Worm (Caenorhabditis elegans): ENCODE results near the gene ndnf-1.

Gene ndnf-1

DNA sequence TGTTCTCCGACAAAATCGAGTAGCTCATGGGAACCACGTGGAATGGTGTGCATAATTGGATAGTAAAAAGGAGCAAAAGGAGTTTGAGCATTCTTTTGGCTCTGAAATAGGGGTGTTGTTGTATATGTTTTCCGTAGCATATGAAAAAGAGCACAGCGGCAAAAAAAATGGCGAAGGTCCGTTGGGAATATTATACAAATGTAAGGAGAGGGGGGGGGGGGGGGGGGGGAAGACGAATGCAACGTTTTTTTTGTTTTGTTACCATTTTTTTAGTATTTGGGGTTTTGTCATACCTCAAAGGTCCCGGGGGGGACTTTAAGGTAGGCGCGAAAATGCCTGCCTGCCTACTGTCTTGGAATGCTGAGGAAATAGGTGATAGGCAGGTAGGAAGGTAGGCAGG lies at the start of gene ndnf-1:
TSS of gene ndnf-1 (minus strand) at position 101 of the 400 bp plus-strand sequence.
- TF ChIP-seq pha-4 (tag; optimal IDR thresholded peaks at IDR 0.05) (no peak), ets-4 (tag; optimal IDR thresholded peaks at IDR 0.05) (no peak), sdc-2 (tag; optimal IDR thresholded peaks at IDR 0.05) (no peak), hlh-6 (tag; optimal IDR thresholded peaks at IDR 0.05) (no peak)

DNA sequence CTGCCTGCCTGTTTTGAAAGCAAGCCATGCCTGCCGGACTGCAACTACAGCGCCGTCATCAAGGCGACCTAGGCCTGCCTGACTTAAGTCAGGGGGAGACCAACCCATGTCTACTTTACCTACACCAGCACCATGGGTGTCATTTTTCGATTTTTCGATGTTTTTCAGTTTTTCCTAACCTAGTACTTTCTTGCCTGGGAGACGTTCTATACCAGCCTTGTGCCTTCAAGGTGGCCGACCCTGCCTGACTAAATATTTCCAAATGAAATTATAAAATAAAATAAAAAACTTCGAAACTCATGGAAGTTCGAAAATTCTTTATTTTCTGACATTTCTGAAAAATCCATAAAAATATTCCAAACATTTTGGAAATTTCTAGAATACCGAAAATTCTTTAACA lies 48.1 kb upstream of the ndnf-1 start:
- TF ChIP-seq K09A11.1 (tag; optimal IDR thresholded peaks at IDR 0.05; ENCODE audit: insufficient read depth) (no peak), unc-42 (tag; optimal IDR thresholded peaks at IDR 0.05) (no peak), ceh-6 (GFP tag; optimal IDR thresholded peaks at IDR 0.05) (no peak)

DNA sequence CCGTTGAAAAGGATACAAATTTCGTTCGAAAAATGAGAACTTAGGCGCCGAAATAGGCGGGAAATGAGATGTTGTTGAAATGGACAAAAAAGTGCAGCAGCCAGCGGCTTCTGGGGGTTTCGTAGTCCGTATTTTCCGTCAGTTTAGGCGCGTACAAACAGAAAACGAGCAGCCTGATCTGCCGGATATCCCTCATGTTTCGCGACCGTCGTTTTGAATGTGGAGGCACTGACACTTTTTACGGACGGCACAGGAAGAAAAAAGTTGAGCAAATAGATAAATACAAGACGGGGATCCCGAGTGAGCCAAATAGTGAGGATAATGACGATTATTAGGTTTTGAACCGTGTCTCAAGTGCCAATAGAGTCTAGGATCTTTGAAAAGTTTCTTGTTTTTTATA lies 47.5 kb upstream of the ndnf-1 start, which contains the start of gene Y67D8C.22:
TSS of gene Y67D8C.22 (minus strand) at position 101 of the 400 bp plus-strand sequence.
- TF ChIP-seq pag-3 (tag; optimal IDR thresholded peaks at IDR 0.05; ENCODE audit: borderline replicate concordance) = no peak

DNA sequence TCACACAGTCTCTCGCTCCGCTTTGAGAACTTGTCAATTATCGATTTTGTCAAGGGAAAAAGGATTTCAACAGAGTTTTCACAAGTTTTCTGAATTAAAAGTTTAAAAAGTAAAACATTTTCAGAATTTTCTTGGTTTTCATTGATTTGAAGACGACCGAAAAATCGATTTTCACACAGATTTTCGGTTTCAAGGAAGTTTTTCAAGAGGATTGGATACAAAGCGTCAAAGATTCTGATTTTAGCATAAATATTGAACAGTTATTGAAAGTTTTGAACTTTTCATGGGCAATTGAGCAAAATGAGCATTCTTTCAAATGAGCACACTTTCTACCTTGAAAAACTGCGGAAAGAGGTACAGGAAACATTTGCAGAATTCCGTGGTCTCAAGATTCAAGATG lies 43.3 kb upstream of the ndnf-1 start, which contains the start of gene Y67D8C.2:
TSS of gene Y67D8C.2 (plus strand) at position 301 of the 400 bp plus-strand sequence.
- TF ChIP-seq T23F11.4 (GFP tag; optimal IDR thresholded peaks at IDR 0.05) (no peak), pha-2 (tag; optimal IDR thresholded peaks at IDR 0.05) (no peak), npax-4 (tag; optimal IDR thresholded peaks at IDR 0.05) (no peak), ceh-31 (tag; optimal IDR thresholded peaks at IDR 0.05) (no peak), nhr-232 (tag; optimal IDR thresholded peaks at IDR 0.05) (no peak), K02D7.2 (tag; optimal IDR thresholded peaks at IDR 0.05) (no peak), dve-1 (tag; optimal IDR thresholded peaks at IDR 0.05) (no peak), gmeb-2 (tag; optimal IDR thresholded peaks at IDR 0.05) (no peak), ref-2 (tag; optimal IDR thresholded peaks at IDR 0.05) (no peak), hlh-8 (tag; optimal IDR thresholded peaks at IDR 0.05) (no peak), lim-6 (tag; optimal IDR thresholded peaks at IDR 0.05) (no peak), C38D4.7 (GFP tag; optimal IDR thresholded peaks at IDR 0.05) (no peak), ceh-45 (GFP tag; IDR thresholded peaks at IDR 0.05) (no peak), lin-11 (tag; optimal IDR thresholded peaks at IDR 0.05) (no peak), K09A11.1 (tag; optimal IDR thresholded peaks at IDR 0.05; ENCODE audit: insufficient read depth) (no peak), fkh-6 (tag; optimal IDR thresholded peaks at IDR 0.05) (no peak), ttx-3 (tag; optimal IDR thresholded peaks at IDR 0.05) (no peak), madf-2 (tag; optimal IDR thresholded peaks at IDR 0.05) (no peak), eyg-1 (tag; optimal IDR thresholded peaks at IDR 0.05) (no peak), tbx-2 (tag; optimal IDR thresholded peaks at IDR 0.05) (no peak)

DNA sequence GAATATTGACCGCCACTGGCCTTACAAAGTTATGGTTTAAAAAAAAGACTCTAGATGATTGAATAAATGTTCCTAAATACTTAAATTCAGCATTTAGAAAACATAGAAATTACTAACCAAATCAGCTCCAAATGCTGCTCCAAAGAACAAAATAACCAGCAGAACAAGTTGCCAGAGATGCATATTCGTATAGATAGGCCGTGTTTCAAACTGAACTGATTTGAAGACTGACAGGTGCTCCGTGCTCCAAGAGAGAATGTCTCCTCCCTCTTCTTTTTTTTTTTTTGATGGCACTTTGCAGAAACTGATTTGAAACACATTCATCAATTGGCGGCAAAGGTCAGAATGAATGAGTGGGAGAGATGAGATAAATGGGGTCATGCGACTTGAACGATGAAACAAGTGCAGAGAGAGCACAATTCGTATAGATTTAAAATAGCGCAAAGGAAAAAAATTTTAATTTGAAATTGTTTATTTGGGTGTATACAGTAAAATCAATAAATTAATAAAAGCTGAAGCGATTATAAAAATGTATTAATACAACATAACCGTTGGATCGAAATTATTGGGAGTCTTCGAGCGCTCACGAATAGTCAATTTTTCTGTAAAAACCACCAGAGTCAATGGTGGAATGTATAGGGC lies 41.0 kb upstream of the ndnf-1 start, which contains the start of gene cpg-9:
TSS of gene cpg-9 (minus strand) at position 592 of the 642 bp plus-strand sequence.
- no peak for TF ChIP-seq eyg-1 (tag; optimal IDR thresholded peaks at IDR 0.05)

DNA sequence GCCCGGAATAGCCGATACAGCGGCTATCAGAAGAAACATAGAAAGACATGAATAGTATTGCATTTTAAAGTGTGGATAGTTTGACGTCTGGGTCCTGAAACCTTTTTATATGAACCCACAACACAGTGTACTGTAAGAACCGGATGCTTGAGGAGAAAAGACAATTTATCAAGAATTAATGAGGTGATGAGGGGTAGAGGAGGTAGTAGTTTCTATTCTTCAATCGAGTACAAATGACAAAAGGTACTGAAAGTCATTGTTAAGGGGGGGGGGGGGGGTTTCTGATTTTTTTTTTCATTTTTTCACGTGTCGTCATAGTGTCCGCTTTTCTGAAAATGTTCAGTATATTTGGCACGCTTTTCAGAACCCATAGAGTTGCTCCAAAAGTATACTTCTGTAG lies 38.1 kb upstream of the ndnf-1 start, which contains the start of gene Y67D8C.7:
TSS of gene Y67D8C.7 (minus strand) at position 101 of the 400 bp plus-strand sequence.
- TF ChIP-seq ceh-14 (tag; optimal IDR thresholded peaks at IDR 0.05) (no peak), sdc-2 (tag; optimal IDR thresholded peaks at IDR 0.05) (no peak), npax-4 (tag; optimal IDR thresholded peaks at IDR 0.05) (no peak), fax-1 (tag; optimal IDR thresholded peaks at IDR 0.05) (no peak), ceh-34 (tag; optimal IDR thresholded peaks at IDR 0.05) (no peak), tbx-7 (tag; optimal IDR thresholded peaks at IDR 0.05) (no peak), Y22D7AL.16 (tag; optimal IDR thresholded peaks at IDR 0.05) (no peak), fkh-10 (GFP tag; optimal IDR thresholded peaks at IDR 0.05) (no peak), hlh-13 (GFP tag; optimal IDR thresholded peaks at IDR 0.05) (no peak), fkh-6 (tag; optimal IDR thresholded peaks at IDR 0.05) (no peak), hlh-6 (tag; optimal IDR thresholded peaks at IDR 0.05) (no peak), syd-9 (tag; optimal IDR thresholded peaks at IDR 0.05) (no peak), unc-42 (tag; optimal IDR thresholded peaks at IDR 0.05) (no peak), ceh-19 (GFP tag; optimal IDR thresholded peaks at IDR 0.05) (no peak), ceh-48 (tag; optimal IDR thresholded peaks at IDR 0.05) (no peak), zip-5 (tag; optimal IDR thresholded peaks at IDR 0.05) (no peak), C38D4.7 (GFP tag; optimal IDR thresholded peaks at IDR 0.05) (no peak), pat-9 (tag; optimal IDR thresholded peaks at IDR 0.05) (no peak), ref-2 (tag; optimal IDR thresholded peaks at IDR 0.05) (no peak)
